Worm (Caenorhabditis elegans) whole organism, young adult: ENCODE data around the gene gpx-6.

Experiments used
- B0019.2 ChIP-seq: fragments of 200-800 bp; sonication (Bioruptor generic); conservative IDR thresholded peaks from 2 replicates; pipeline ENCODE4 v1.3.6; 2022; ENCODE audit warnings: missing genetic modification reagents, missing genetic modification characterization, missing compliant biosample characterization
- B0035.1 ChIP-seq: sonication (generic microtip); optimal IDR thresholded peaks from 2 replicates; lab custom pipeline; 2016; ENCODE audit warnings: missing genetic modification characterization, mild to moderate bottlenecking, missing compliant biosample characterization, missing genotype, missing genetic modification reagents
- F23B12.7 ChIP-seq: sonication (generic microtip); optimal IDR thresholded peaks from 2 replicates; lab custom pipeline; 2017; ENCODE audit warnings: missing genetic modification characterization, mild to moderate bottlenecking, missing compliant biosample characterization, antibody characterized with exemption, moderate library complexity; ENCODE audit not compliant: insufficient read depth
- K11D2.4 ChIP-seq: fragments of 200-800 bp; sonication (Bioruptor generic); IDR thresholded peaks from 2 replicates; pipeline ENCODE4 v1.3.6; 2022; ENCODE audit warnings: missing genetic modification reagents, missing genetic modification characterization, missing compliant biosample characterization
- akir-1 ChIP-seq: fragments of 200-800 bp; sonication (Bioruptor generic); optimal IDR thresholded peaks from 2 replicates; lab custom pipeline; 2018; ENCODE audit warnings: mild to moderate bottlenecking, missing genetic modification characterization, moderate library complexity, missing compliant biosample characterization
- atf-7 ChIP-seq: sonication (generic microtip); optimal IDR thresholded peaks from 2 replicates; lab custom pipeline; 2017; ENCODE audit warnings: mild to moderate bottlenecking, missing genetic modification characterization, missing compliant biosample characterization
- attf-6 ChIP-seq: fragments of 200-800 bp; sonication (Bioruptor generic); IDR thresholded peaks from 2 replicates; pipeline ENCODE4 v1.3.6; 2022; ENCODE audit warnings: missing genetic modification reagents, missing genetic modification characterization, missing compliant biosample characterization
- bed-1 ChIP-seq: fragments of 200-800 bp; sonication (Bioruptor generic); IDR thresholded peaks from 2 replicates; pipeline ENCODE4 v1.3.6; 2022; ENCODE audit warnings: missing genetic modification reagents, missing genetic modification characterization, missing compliant biosample characterization
- bed-2 ChIP-seq: fragments of 200-800 bp; sonication (Bioruptor generic); IDR thresholded peaks from 2 replicates; pipeline ENCODE4 v1.3.6; 2022; ENCODE audit warnings: missing genetic modification reagents, missing genetic modification characterization, missing compliant biosample characterization
- cebp-2 ChIP-seq: fragments of 200-800 bp; sonication (Bioruptor generic); IDR thresholded peaks from 2 replicates; pipeline ENCODE4 v1.3.6; 2022; ENCODE audit warnings: missing genetic modification characterization, missing compliant biosample characterization
- ceh-100 ChIP-seq: fragments of 200-800 bp; sonication (Bioruptor generic); IDR thresholded peaks from 2 replicates; pipeline ENCODE4 v1.3.6; 2022; ENCODE audit warnings: missing genetic modification reagents, missing genetic modification characterization, missing compliant biosample characterization
- ceh-40 ChIP-seq: fragments of 200-800 bp; sonication (Bioruptor generic); IDR thresholded peaks from 2 replicates; pipeline ENCODE4 v1.3.6; 2022; ENCODE audit warnings: missing genetic modification characterization, missing compliant biosample characterization
- dox-1 ChIP-seq: fragments of 200-800 bp; sonication (Bioruptor generic); IDR thresholded peaks from 2 replicates; pipeline ENCODE4 v1.3.6; 2022; ENCODE audit warnings: missing genetic modification reagents, missing genetic modification characterization, missing compliant biosample characterization
- dpl-1 ChIP-seq: fragments of 150-350 bp; optimal IDR thresholded peaks from 2 replicates; lab custom pipeline; 2014; ENCODE audit warnings: missing biosample characterization, missing genetic modification reagents, missing genetic modification characterization
- egrh-3 ChIP-seq: fragments of 200-800 bp; sonication (Bioruptor generic); IDR thresholded peaks from 2 replicates; pipeline ENCODE4 v1.3.6; 2022; ENCODE audit warnings: missing genetic modification reagents, missing genetic modification characterization, missing compliant biosample characterization
- hmg-1.2 ChIP-seq: fragments of 200-800 bp; sonication (Bioruptor generic); IDR thresholded peaks from 2 replicates; pipeline ENCODE4 v1.3.6; 2022; ENCODE audit warnings: missing genetic modification reagents, missing genetic modification characterization, missing compliant biosample characterization
- hsf-1 ChIP-seq: fragments of 200-800 bp; sonication (Bioruptor generic); IDR thresholded peaks from 2 replicates; pipeline ENCODE4 v1.3.6; 2022; ENCODE audit warnings: missing genetic modification reagents, missing genetic modification characterization, missing compliant biosample characterization
- lin-26 ChIP-seq: fragments of 200-800 bp; sonication (Bioruptor generic); IDR thresholded peaks from 2 replicates; pipeline ENCODE4 v1.3.6; 2022; ENCODE audit warnings: missing genetic modification reagents, missing genetic modification characterization, missing compliant biosample characterization
- lir-1 ChIP-seq: fragments of 200-800 bp; sonication (Bioruptor generic); conservative IDR thresholded peaks from 2 replicates; pipeline ENCODE4 v1.3.6; 2022; ENCODE audit warnings: missing genetic modification reagents, missing genetic modification characterization, missing compliant biosample characterization
- lsy-27 ChIP-seq: sonication (generic microtip); optimal IDR thresholded peaks from 2 replicates; lab custom pipeline; 2017; ENCODE audit warnings: missing genetic modification characterization, mild to moderate bottlenecking, missing compliant biosample characterization, antibody characterized with exemption, missing genotype, borderline replicate concordance; ENCODE audit not compliant: insufficient read depth
- madf-10 ChIP-seq: sonication (generic microtip); optimal IDR thresholded peaks from 2 replicates; lab custom pipeline; 2016; ENCODE audit warnings: mild to moderate bottlenecking, missing genetic modification characterization, missing compliant biosample characterization
- madf-6 ChIP-seq: fragments of 200-800 bp; sonication (Bioruptor generic); IDR thresholded peaks from 2 replicates; pipeline ENCODE4 v1.3.6; 2022; ENCODE audit warnings: missing genetic modification reagents, missing genetic modification characterization, missing compliant biosample characterization
- mcd-1 ChIP-seq: fragments of 200-800 bp; sonication (Bioruptor generic); IDR thresholded peaks from 2 replicates; pipeline ENCODE4 v1.3.6; 2022; ENCODE audit warnings: missing genetic modification reagents, missing genetic modification characterization, missing compliant biosample characterization
- mel-28 ChIP-seq: sonication (generic microtip); optimal IDR thresholded peaks from 2 replicates; lab custom pipeline; 2016; ENCODE audit warnings: borderline replicate concordance, mild to moderate bottlenecking, missing genetic modification characterization, missing compliant biosample characterization
- mxl-1 ChIP-seq: sonication (generic microtip); optimal IDR thresholded peaks from 2 replicates; lab custom pipeline; 2016; ENCODE audit warnings: missing genetic modification characterization, missing compliant biosample characterization
- nhr-80 ChIP-seq: sonication (generic microtip); optimal IDR thresholded peaks from 2 replicates; lab custom pipeline; 2016; ENCODE audit warnings: missing genetic modification characterization, missing compliant biosample characterization
- rcor-1 ChIP-seq: fragments of 200-800 bp; sonication (Bioruptor generic); IDR thresholded peaks from 2 replicates; pipeline ENCODE4 v1.3.6; 2022; ENCODE audit warnings: missing genetic modification reagents, missing genetic modification characterization, missing compliant biosample characterization
- rpc-1 ChIP-seq, 2 experiments: fragments of 150-350 bp in 1 of 2; sonication (generic microtip) in 1 of 2; optimal IDR thresholded peaks; 2 replicates each; lab custom pipeline; 2014 to 2018; ENCODE audit warnings: missing biosample characterization in 1 of 2, missing genetic modification characterization in 1 of 2, missing genetic modification reagents in 1 of 2, missing genotype in 1 of 2
- snpc-4 ChIP-seq, 5 experiments: fragments of 150-350 bp in 1 of 5; sonication (generic microtip) in 4 of 5; optimal IDR thresholded peaks; 2 replicates each; lab custom pipeline; 2014 to 2018; ENCODE audit warnings: missing genetic modification characterization in 5 of 5, missing biosample characterization in 3 of 5, antibody characterized with exemption in 2 of 5, mild to moderate bottlenecking in 2 of 5, missing compliant biosample characterization in 2 of 5, missing genotype in 2 of 5, moderate library complexity in 2 of 5, missing genetic modification reagents in 1 of 5
- somi-1 ChIP-seq: fragments of 200-800 bp; sonication (Bioruptor generic); optimal IDR thresholded peaks from 2 replicates; lab custom pipeline; 2018; ENCODE audit warnings: mild to moderate bottlenecking, missing genetic modification characterization, missing compliant biosample characterization
- unc-130 ChIP-seq: sonication (generic microtip); optimal IDR thresholded peaks from 2 replicates; lab custom pipeline; 2016; ENCODE audit warnings: missing genetic modification reagents, missing genetic modification characterization, missing compliant biosample characterization
- xnd-1 ChIP-seq: sonication (generic microtip); optimal IDR thresholded peaks from 2 replicates; lab custom pipeline; 2016; ENCODE audit warnings: missing genotype, missing genetic modification reagents, missing genetic modification characterization, missing compliant biosample characterization
- zfh-2 ChIP-seq: fragments of 200-800 bp; sonication (Bioruptor generic); conservative IDR thresholded peaks from 2 replicates; pipeline ENCODE4 v1.3.6; 2022; ENCODE audit warnings: missing genetic modification reagents, missing genetic modification characterization, missing compliant biosample characterization
- ztf-22 ChIP-seq: fragments of 200-800 bp; sonication (Bioruptor generic); optimal IDR thresholded peaks from 2 replicates; lab custom pipeline; 2018; ENCODE audit warnings: mild to moderate bottlenecking, missing genetic modification characterization, moderate library complexity, missing compliant biosample characterization
- ztf-25 ChIP-seq: fragments of 200-800 bp; sonication (Bioruptor generic); IDR thresholded peaks from 2 replicates; pipeline ENCODE4 v1.3.6; 2022; ENCODE audit warnings: missing genetic modification reagents, missing genetic modification characterization, missing compliant biosample characterization

Gene gpx-6

ce11 chrIV:8189667-8190066 lies 32.3 kb upstream of the gpx-6 start:
- TF ChIP-seq egrh-3, result peak; percentile 83; the same call in 1 of the 2 replicates
- TF ChIP-seq bed-1 (GFP tag; lab: Robert Waterston, UW), result no peak
- TF ChIP-seq mcd-1 (GFP tag; lab: Robert Waterston, UW), result 0 out of 2 replicates have a peak, but pooled peaks have one; percentile 27
- no peak for TF ChIP-seq lir-1 (GFP tag; lab: Robert Waterston, UW)
- TF ChIP-seq zfh-2 (GFP tag; lab: Robert Waterston, UW), result peak; percentile 87
- no peak for TF ChIP-seq madf-10 (tag; lab: Kevin White, UChicago)
- TF ChIP-seq atf-7 (tag; lab: Kevin White, UChicago), result no peak
- TF ChIP-seq snpc-4 (GFP tag; optimal IDR thresholded peaks at IDR 0.05; lab: Kevin White, UChicago), result no peak
- no peak for TF ChIP-seq snpc-4 (tag; optimal IDR thresholded peaks at IDR 0.05; lab: Kevin White, UChicago)
- no peak for TF ChIP-seq K11D2.4
- 0 out of 2 replicates have a peak, but pooled peaks have one; percentile 5 for TF ChIP-seq ztf-25 (GFP tag; lab: Robert Waterston, UW)

ce11 chrIV:8192878-8193277 lies 29.1 kb upstream of the gpx-6 start:
- TF ChIP-seq zfh-2 (GFP tag; lab: Robert Waterston, UW) (peak; percentile 70), K11D2.4 (no peak)

DNA sequence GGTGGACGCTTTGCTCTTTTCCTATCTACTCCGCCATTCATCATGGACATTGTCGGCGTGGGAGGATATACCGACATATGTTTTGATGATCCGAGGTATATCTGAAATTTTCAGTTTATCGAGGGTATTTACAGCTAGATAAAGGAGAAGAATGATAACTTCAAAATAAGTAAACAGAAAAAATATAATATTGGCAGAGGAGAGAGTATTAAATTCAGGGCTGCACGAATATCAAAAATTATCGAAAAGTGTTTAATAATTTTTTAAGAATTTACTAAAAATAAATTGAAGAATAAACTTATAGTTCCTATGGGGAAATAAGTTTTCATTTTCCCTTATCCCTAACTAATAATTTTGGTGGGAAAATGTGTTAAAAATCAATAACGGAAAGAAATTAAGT lies 23.2 kb upstream of the gpx-6 start, which contains the start of gene wsp-1:
wsp-1 (minus strand) TSS at position 101 of the 400 bp plus-strand sequence.
- no peak for TF ChIP-seq ceh-100 (GFP tag; lab: Robert Waterston, UW)
- no peak for TF ChIP-seq snpc-4 (GFP tag; optimal IDR thresholded peaks at IDR 0.05; lab: Kevin White, UChicago)
- TF ChIP-seq snpc-4 (tag; optimal IDR thresholded peaks at IDR 0.05; lab: Kevin White, UChicago), result no peak
- no peak for TF ChIP-seq madf-6 (GFP tag; lab: Robert Waterston, UW)

DNA sequence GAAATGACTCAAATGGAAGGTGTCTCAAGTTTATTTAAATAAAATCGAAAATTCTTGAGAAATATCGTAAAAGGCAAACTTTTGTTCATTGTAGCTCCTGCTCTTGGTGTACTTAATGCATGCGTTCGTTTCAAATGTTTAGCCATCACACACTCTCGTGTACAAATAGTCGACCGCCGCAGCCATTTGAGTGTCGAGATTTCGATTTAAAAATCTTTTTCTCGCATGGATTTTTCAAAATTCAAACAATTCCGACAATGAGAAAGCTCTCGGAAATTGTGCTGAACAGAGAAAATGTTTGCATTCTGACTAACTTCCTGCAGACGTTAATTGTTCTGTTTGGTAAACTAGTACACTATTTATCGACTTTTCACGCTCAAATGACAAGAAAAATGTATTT lies 22.7 kb upstream of the gpx-6 start:
- TF ChIP-seq cebp-2 (GFP tag; lab: Robert Waterston, UW) (0 out of 2 replicates have a peak, but pooled peaks have one; percentile 69), rpc-1 (optimal IDR thresholded peaks at IDR 0.05; lab: Kevin White, UChicago) (no peak), rpc-1 (tag; optimal IDR thresholded peaks at IDR 0.05; lab: Kevin White, UChicago) (no peak)

ce11 chrIV:8199824-8200223 lies 22.2 kb upstream of the gpx-6 start:
- TF ChIP-seq mxl-1 (no peak), F23B12.7 (tag; lab: Kevin White, UChicago) (peak; percentile 5), hsf-1 (GFP tag; lab: Robert Waterston, UW) (no peak), nhr-80 (tag; lab: Kevin White, UChicago) (peak; percentile 68)

DNA sequence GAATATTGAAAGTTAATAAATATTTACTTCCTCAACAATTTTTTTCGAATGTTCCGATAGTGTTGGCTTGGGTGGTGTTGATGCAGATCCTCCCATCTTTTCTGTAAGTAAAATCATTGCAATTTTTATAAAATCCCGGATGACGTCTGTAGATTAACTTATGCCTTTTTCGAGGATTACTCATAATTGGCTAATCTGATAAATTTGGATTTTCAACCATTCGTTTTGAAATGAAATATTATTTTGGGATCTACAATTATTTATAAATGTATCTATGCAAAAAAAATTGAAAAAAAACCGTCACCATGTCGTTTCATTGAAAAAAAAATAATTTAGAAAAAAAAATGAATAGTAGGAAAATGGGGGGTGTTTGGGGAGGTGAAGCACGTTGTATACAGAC lies 20.9 kb upstream of the gpx-6 start, which contains the start of gene glrx-22:
glrx-22 (minus strand) TSS at position 101 of the 400 bp plus-strand sequence.
- TF ChIP-seq dox-1 (GFP tag; lab: Robert Waterston, UW) (no peak), ztf-22 (GFP tag; lab: Kevin White, UChicago) (no peak), hmg-1.2 (GFP tag; lab: Robert Waterston, UW) (no peak), bed-2 (GFP tag; lab: Robert Waterston, UW) (no peak), rcor-1 (GFP tag; lab: Robert Waterston, UW) (no peak), somi-1 (no peak), B0019.2 (no peak), lsy-27 (tag; lab: Kevin White, UChicago) (no peak), ceh-40 (GFP tag; lab: Robert Waterston, UW) (no peak), B0035.1 (tag; lab: Kevin White, UChicago) (no peak), ceh-100 (GFP tag; lab: Robert Waterston, UW) (no peak), akir-1 (GFP tag; lab: Kevin White, UChicago) (no peak), dpl-1 (no peak), unc-130 (no peak), lin-26 (GFP tag; lab: Robert Waterston, UW) (no peak), mel-28 (no peak), attf-6 (GFP tag; lab: Robert Waterston, UW) (no peak), xnd-1 (no peak)
